Worm (Caenorhabditis elegans): ENCODE data around the gene E02H4.7.

DNA sequence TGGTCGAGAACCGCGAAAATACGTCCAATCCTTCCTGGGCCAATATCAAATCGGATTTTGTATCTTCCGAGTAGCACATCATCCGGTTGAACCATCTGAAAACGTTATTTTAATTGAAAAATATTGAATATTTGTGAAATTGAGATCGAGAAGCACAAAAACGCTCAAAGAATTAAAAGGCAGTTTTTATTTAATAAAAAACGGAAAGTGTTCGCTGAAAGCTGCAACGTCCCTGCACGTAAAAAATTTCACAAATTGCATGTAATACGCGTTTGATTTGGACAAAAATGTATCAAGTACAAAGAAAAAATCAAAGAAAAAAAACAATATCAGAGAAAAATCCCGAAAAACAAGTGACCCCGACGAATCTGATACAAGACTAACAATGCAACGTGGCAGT, 4.0 kb upstream of the E02H4.7 start, which contains the start of gene E02H4.6:
- TF ChIP-seq W03F9.2 (tag; optimal IDR thresholded peaks at IDR 0.05) (no peak), dao-5 (tag; optimal IDR thresholded peaks at IDR 0.05) (no peak), him-1 (tag; optimal IDR thresholded peaks at IDR 0.05) (no peak)

Measured in whole organism, L4/young adult.